Worm (Caenorhabditis elegans) whole organism, midembryonic: ENCODE data around the gene sma-2.

Experiments
- T22C8.4 ChIP-seq: fragments of 200-800 bp; sonication (Bioruptor generic); IDR thresholded peaks from 2 replicates; pipeline ENCODE4 v1.3.6; 2022; ENCODE audit warnings: missing genetic modification characterization, missing compliant biosample characterization
- cog-1 ChIP-seq: sonication (generic microtip); optimal IDR thresholded peaks from 2 replicates; lab custom pipeline; 2016; ENCODE audit warnings: missing genetic modification characterization, missing compliant biosample characterization
- flt-1 ChIP-seq: fragments of 200-800 bp; sonication (Bioruptor generic); IDR thresholded peaks from 2 replicates; pipeline ENCODE4 v1.3.6; 2022; ENCODE audit warnings: missing genetic modification characterization, missing compliant biosample characterization
- klf-2 ChIP-seq: fragments of 200-800 bp; sonication (Bioruptor generic); conservative IDR thresholded peaks from 2 replicates; pipeline ENCODE4 v1.3.6; 2022; ENCODE audit warnings: missing genetic modification reagents, missing genetic modification characterization, missing compliant biosample characterization
- med-1 ChIP-seq: sonication (generic microtip); optimal IDR thresholded peaks from 2 replicates; lab custom pipeline; 2017; ENCODE audit warnings: missing genetic modification characterization, mild to moderate bottlenecking, missing compliant biosample characterization, antibody characterized with exemption, missing genetic modification reagents; ENCODE audit not compliant: insufficient read depth
- ref-1 ChIP-seq: fragments of 200-800 bp; sonication (Bioruptor generic); conservative IDR thresholded peaks from 2 replicates; pipeline ENCODE4 v1.3.6; 2022; ENCODE audit warnings: missing genetic modification reagents, missing genetic modification characterization, missing compliant biosample characterization
- tab-1 ChIP-seq: fragments of 200-800 bp; sonication (Bioruptor generic); IDR thresholded peaks from 2 replicates; pipeline ENCODE4 v1.3.6; 2022; ENCODE audit warnings: missing genetic modification characterization, missing compliant biosample characterization
- ztf-23 ChIP-seq: fragments of 200-800 bp; sonication (Bioruptor generic); IDR thresholded peaks from 2 replicates; pipeline ENCODE4 v1.3.6; 2022; ENCODE audit warnings: missing genetic modification reagents, missing genetic modification characterization, missing compliant biosample characterization
- ztf-29 ChIP-seq: fragments of 200-800 bp; sonication (Bioruptor generic); IDR thresholded peaks from 2 replicates; pipeline ENCODE4 v1.3.6; 2022; ENCODE audit warnings: missing genetic modification reagents, missing genetic modification characterization, missing compliant biosample characterization

sma-2 gene

DNA sequence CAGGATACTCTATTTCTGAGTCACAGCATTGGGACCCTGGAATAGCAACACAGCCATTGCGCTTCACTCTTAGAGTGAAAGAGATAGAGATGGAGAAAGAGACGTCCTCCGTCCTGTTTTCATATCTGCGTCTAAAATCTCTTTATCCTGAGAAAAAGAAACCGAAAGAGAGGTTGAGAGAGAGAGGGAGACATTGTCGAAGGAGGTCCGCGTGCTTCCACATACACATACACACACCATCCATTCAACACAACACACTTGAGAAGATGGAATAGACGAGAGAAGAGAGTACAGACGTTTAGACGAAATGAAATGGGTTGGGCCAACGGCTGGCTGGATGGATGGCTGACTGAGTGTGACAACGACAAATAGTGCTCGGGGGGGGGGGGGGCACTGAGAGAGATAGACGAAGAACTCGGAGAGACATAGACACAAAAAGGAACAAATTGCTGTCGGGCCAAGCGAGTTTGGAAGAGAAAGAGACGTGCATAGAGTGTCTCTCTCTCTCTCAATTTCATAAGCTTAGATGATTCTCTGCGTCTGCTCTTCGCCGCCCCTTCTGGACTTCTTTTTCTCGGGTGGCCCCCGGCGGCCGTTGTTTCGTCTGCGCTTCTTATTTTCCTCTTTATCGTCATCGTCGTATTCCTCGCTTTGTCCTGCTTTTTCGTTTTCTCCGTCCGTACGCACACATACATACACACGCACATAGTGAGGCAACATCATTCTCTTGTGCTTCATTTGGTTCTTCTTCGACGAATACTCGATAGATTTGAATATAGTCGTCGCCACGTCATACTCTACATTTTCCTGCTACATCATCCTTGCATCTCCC is 50.7 kb downstream of the sma-2 start, which contains the start of gene F54F2.6:
Gene F54F2.6, minus strand, starts transcription at position 738 of the 832 bp plus-strand sequence.
- TF ChIP-seq ref-1 (GFP tag; lab: Robert Waterston, UW) (no peak), T22C8.4 (GFP tag; lab: Robert Waterston, UW) (no peak), klf-2 (GFP tag; lab: Robert Waterston, UW) (no peak), tab-1 (GFP tag; lab: Robert Waterston, UW) (0 out of 2 replicates have a peak, but pooled peaks have one; percentile 33), med-1 (GFP tag; lab: Kevin White, UChicago) (no peak), ztf-29 (GFP tag; lab: Robert Waterston, UW) (no peak), cog-1 (tag; lab: Kevin White, UChicago) (peak; percentile 94), flt-1 (GFP tag; lab: Robert Waterston, UW) (peak; percentile 65; the same call in 1 of the 2 replicates), ztf-23 (GFP tag; lab: Robert Waterston, UW) (no peak; the same call in 1 of the 2 replicates)

DNA sequence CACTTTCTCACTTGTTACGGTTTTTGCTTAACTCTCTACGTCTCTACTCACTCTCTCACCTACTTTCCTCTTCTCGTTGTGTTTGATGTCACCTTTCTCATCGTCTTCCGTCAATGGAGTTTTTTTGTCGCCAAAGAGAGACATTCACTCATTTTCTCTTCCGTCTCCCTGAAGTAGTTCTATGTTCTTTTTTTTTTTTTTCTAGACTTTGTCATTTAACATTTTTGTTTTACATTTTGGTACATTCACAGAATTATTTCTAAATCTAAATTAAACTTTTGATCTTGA is 51.3 kb downstream of the sma-2 start:
- TF ChIP-seq ztf-29 (GFP tag; lab: Robert Waterston, UW) (no peak), cog-1 (tag; lab: Kevin White, UChicago) (no peak), flt-1 (GFP tag; lab: Robert Waterston, UW) (no peak), T22C8.4 (GFP tag; lab: Robert Waterston, UW) (no peak), klf-2 (GFP tag; lab: Robert Waterston, UW) (no peak), ztf-23 (GFP tag; lab: Robert Waterston, UW) (no peak), ref-1 (GFP tag; lab: Robert Waterston, UW) (no peak)

DNA sequence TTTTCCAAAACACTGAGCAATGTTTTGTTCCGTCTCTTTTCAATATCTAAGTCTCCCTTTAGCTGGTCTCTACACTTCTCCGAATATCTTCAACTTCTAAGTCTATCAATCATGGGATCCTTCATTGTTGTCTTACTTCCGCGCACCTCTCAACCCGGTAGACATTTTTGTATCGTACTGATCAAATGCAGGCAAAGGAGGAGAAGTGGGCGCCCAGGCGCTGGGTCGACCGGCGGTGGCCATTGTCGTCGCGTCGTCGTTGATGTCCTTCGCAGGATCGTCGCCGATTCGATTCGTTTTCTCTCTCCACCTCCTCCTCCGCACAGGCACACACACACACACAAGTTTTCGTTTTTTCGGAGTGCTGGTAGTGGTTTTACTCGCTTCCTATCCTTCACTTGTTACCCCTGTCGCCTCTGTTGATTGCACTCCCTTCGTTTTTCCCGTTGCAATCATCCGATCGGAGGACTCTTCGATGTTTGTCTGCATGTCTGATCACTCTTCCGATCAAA is 51.9 kb downstream of the sma-2 start:
- TF ChIP-seq flt-1 (GFP tag; lab: Robert Waterston, UW) (no peak), tab-1 (GFP tag; lab: Robert Waterston, UW) (no peak), cog-1 (tag; lab: Kevin White, UChicago) (no peak), ztf-29 (GFP tag; lab: Robert Waterston, UW) (no peak), T22C8.4 (GFP tag; lab: Robert Waterston, UW) (no peak), med-1 (GFP tag; lab: Kevin White, UChicago) (no peak), ref-1 (GFP tag; lab: Robert Waterston, UW) (no peak), ztf-23 (GFP tag; lab: Robert Waterston, UW) (0 out of 2 replicates have a peak, but pooled peaks have one; percentile 46), klf-2 (GFP tag; lab: Robert Waterston, UW) (no peak)

DNA sequence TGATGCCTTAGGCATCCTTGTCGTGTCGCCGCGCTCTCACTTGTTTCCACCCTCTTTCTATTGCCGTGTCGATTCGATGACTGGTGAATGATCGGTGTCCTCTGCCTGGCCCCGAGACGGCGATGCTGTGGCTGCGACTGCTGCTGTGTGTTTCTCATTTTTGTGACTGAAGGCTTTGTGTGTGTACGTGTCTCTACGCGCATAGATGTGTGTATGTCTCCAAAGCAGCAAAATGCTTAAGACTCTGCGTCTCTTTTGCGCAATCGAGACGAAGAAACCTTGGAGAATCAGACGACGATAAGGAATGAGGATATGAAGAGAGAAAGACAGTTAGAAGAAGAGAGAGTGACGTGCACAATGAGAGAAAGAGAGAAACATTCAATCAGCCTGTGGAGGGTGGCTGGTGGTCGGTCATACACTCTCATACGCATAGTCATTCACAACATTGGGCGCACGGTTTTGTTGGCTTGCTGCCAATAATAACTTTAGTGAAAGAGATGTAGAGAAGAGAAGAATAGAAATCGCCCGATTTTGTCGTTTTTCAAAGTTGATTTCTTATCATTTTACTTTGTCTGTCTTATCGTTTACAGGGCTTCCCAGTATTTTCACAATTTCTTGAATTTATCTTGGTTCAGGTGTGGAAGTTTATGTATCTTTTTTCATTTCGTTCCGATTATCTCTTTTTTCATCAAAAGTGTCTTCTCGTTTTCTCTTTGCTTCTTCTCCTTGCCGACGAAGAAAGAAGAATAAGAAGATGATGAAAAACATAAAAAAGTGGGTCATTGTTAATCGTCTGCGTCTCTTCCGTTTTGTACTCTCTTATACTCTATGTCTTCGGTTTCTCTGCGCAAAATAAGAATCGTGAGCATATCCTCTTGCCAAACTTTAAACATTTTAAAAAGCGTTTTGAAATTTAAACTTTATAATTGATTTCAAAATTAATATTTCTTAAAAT is 52.7 kb downstream of the sma-2 start:
- TF ChIP-seq ref-1 (GFP tag; lab: Robert Waterston, UW) (no peak), cog-1 (tag; lab: Kevin White, UChicago) (peak; percentile 98), tab-1 (GFP tag; lab: Robert Waterston, UW) (no peak), klf-2 (GFP tag; lab: Robert Waterston, UW) (no peak), T22C8.4 (GFP tag; lab: Robert Waterston, UW) (no peak), ztf-29 (GFP tag; lab: Robert Waterston, UW) (peak; percentile 71), flt-1 (GFP tag; lab: Robert Waterston, UW) (peak; percentile 78), med-1 (GFP tag; lab: Kevin White, UChicago) (no peak)

DNA sequence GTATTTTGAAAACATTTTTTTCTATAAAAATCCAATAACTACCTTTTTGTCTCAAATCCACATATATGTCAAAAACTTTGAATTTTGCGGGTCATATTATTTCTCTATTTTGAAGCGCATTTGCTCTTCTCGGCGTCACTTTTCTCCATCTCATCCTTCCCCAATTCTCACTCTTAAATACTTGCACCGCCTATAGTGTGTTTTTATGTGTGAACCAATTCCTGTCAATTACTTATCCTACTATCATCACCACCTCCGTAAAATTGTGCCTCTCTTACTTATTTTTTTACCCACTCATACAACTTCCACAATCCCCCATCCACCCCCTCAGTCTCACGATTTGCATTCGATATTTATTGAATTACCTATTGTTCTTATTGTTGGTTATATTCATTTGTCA is 56.3 kb downstream of the sma-2 start:
- TF ChIP-seq klf-2 (GFP tag; lab: Robert Waterston, UW) (no peak), flt-1 (GFP tag; lab: Robert Waterston, UW) (no peak), ztf-29 (GFP tag; lab: Robert Waterston, UW) (no peak), ref-1 (GFP tag; lab: Robert Waterston, UW) (no peak), med-1 (GFP tag; lab: Kevin White, UChicago) (no peak), T22C8.4 (GFP tag; lab: Robert Waterston, UW) (no peak), ztf-23 (GFP tag; lab: Robert Waterston, UW) (no peak), tab-1 (GFP tag; lab: Robert Waterston, UW) (no peak), cog-1 (tag; lab: Kevin White, UChicago) (no peak)
